Fruit fly (Drosophila melanogaster): ENCODE results near the gene Sf3a1.

Sf3a1 gene

DNA sequence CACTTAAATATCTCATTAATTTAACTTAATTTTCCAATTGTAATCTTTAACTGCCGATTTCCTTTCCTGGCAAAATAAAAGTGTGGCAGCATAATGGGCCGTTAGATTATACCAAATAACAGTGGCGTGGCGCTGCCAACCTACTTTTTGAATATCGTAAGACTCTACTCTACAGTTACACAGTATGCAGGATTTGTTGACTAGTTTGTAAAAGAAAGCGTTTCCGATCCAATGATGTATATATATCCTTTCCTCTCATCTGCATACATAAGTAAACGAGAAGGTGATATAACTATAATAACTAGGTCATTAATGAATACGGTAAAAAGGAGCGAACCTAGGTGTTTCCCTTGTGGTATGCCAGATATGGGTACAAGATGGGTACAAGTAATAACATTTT lies 10.4 kb downstream of the Sf3a1 start, which contains the start of gene EMC2B (continued):
- TF ChIP-seq Fer3 (tag; optimal IDR thresholded peaks at IDR 0.05) (peak; percentile 29), CG11456 (GFP tag; IDR thresholded peaks at IDR 0.05) (no peak), CG12155 (GFP tag; optimal IDR thresholded peaks at IDR 0.05) (peak; percentile 39), D (optimal IDR thresholded peaks at IDR 0.05) (no peak), D (GFP tag; optimal IDR thresholded peaks at IDR 0.05) (no peak), kay (GFP tag; optimal IDR thresholded peaks at IDR 0.05) (no peak), Dll (GFP tag; IDR thresholded peaks at IDR 0.05; ENCODE audit: partially characterized antibody) (no peak), zfh1 (GFP tag; IDR thresholded peaks at IDR 0.05) (no peak), stc (GFP tag; IDR thresholded peaks at IDR 0.05) (no peak), prd (optimal IDR thresholded peaks at IDR 0.05) (no peak), prd (GFP tag; IDR thresholded peaks at IDR 0.05) (no peak), pzg (GFP tag; optimal IDR thresholded peaks at IDR 0.05) (peak; percentile 71), CG12391 (tag; optimal IDR thresholded peaks at IDR 0.05) (peak; percentile 44), CG3847 (GFP tag; IDR thresholded peaks at IDR 0.05) (no peak), CG10267 (tag; optimal IDR thresholded peaks at IDR 0.05) (peak; percentile 29), pum (GFP tag; optimal IDR thresholded peaks at IDR 0.05) (peak; percentile 65), Dek (tag; optimal IDR thresholded peaks at IDR 0.05) (peak; percentile 40), Six4 (GFP tag; optimal IDR thresholded peaks at IDR 0.05) (no peak), CG43689 (GFP tag; IDR thresholded peaks at IDR 0.05) (no peak), CG11093 (GFP tag; IDR thresholded peaks at IDR 0.05) (no peak), CG9817 (tag; optimal IDR thresholded peaks at IDR 0.05) (peak; percentile 43), MESR4 (GFP tag; optimal IDR thresholded peaks at IDR 0.05) (peak; percentile 53), org-1 (GFP tag; optimal IDR thresholded peaks at IDR 0.05) (no peak), B-H2 (GFP tag; optimal IDR thresholded peaks at IDR 0.05) (peak; percentile 44), dati (GFP tag; IDR thresholded peaks at IDR 0.05) (no peak), CG4282 (GFP tag; optimal IDR thresholded peaks at IDR 0.05) (no peak), Dbx (GFP tag; IDR thresholded peaks at IDR 0.05) (no peak), CG15011 (GFP tag; optimal IDR thresholded peaks at IDR 0.05) (no peak), CG1233 (GFP tag; optimal IDR thresholded peaks at IDR 0.05) (no peak), E2f2 (GFP tag; IDR thresholded peaks at IDR 0.05) (no peak), crp (GFP tag; optimal IDR thresholded peaks at IDR 0.05) (no peak), CG6689 (GFP tag; IDR thresholded peaks at IDR 0.05) (no peak), trem (tag; optimal IDR thresholded peaks at IDR 0.05) (peak; percentile 99), salm (tag; optimal IDR thresholded peaks at IDR 0.05) (no peak), Nf-YA (GFP tag; IDR thresholded peaks at IDR 0.05) (no peak), lab (GFP tag; optimal IDR thresholded peaks at IDR 0.05) (peak; percentile 31), sisA (GFP tag; IDR thresholded peaks at IDR 0.05) (no peak), dmrt11E (tag; optimal IDR thresholded peaks at IDR 0.05) (peak; percentile 29), Oli (tag; optimal IDR thresholded peaks at IDR 0.05) (peak; percentile 34), CG17912 (GFP tag; optimal IDR thresholded peaks at IDR 0.05) (peak; percentile 40), Trl (optimal IDR thresholded peaks at IDR 0.05) (no peak), Trl (GFP tag; optimal IDR thresholded peaks at IDR 0.05) (peak; percentile 42), CG4424 (GFP tag; optimal IDR thresholded peaks at IDR 0.05) (peak; percentile 5), esg (GFP tag; conservative IDR thresholded peaks at IDR 0.05) (no peak), CG8388 (GFP tag; optimal IDR thresholded peaks at IDR 0.05) (peak; percentile 14), chinmo (GFP tag; IDR thresholded peaks at IDR 0.05; ENCODE audit: partially characterized antibody) (no peak), bab2 (GFP tag; optimal IDR thresholded peaks at IDR 0.05) (peak; percentile 21), Kr (GFP tag; optimal IDR thresholded peaks at IDR 0.05) (no peak), CG6791 (GFP tag; IDR thresholded peaks at IDR 0.05; ENCODE audit: partially characterized antibody) (no peak), unpg (GFP tag; optimal IDR thresholded peaks at IDR 0.05) (peak; percentile 52), YL-1 (GFP tag; optimal IDR thresholded peaks at IDR 0.05) (peak; percentile 32), lbe (GFP tag; optimal IDR thresholded peaks at IDR 0.05) (no peak)
